Worm (Caenorhabditis elegans): ENCODE data around the gene nhr-130.

Gene nhr-130

DNA sequence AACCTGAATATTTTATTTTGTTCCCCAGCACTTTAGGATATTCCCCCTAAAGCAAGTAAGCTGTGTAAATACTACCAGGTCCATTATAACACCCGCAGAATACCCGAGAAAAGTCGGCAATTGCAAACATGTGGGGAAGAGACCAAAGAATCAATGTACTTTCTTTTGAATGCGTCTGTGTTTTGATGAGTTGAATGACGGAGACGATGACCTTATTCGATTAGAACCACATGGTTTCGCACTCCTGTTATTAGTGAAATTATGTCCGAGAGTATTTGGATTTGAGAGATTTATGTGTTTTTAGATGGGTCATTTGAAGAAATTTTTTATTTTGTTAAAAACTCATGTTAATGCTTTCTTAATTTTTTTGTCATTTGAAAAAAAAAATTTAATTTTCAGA lies 17.8 kb downstream of the nhr-130 start:
- TF ChIP-seq fkh-10 (GFP tag; optimal IDR thresholded peaks at IDR 0.05) = no peak
- no peak for TF ChIP-seq saeg-2 (GFP tag; IDR thresholded peaks at IDR 0.05)
- peak; percentile 23 for TF ChIP-seq duxl-1 (tag; optimal IDR thresholded peaks at IDR 0.05; ENCODE audit: poor library complexity)
- TF ChIP-seq mdl-1 (tag; optimal IDR thresholded peaks at IDR 0.05) = peak in 1 of 2 experiments; percentile 2
- TF ChIP-seq mxl-3 (GFP tag; optimal IDR thresholded peaks at IDR 0.05) = peak; percentile 3
- no peak for TF ChIP-seq pha-4 (GFP tag; IDR thresholded peaks at IDR 0.05)
- no peak for TF ChIP-seq pha-4 (tag; optimal IDR thresholded peaks at IDR 0.05)
- peak in 1 of 2 experiments; percentile 73 for TF ChIP-seq unc-62 (GFP tag; optimal IDR thresholded peaks at IDR 0.05 in 1 of 2)
- TF ChIP-seq unc-62 (tag; optimal IDR thresholded peaks at IDR 0.05) = no peak
- TF ChIP-seq cey-2 (tag; optimal IDR thresholded peaks at IDR 0.05; ENCODE audit: borderline replicate concordance, insufficient read depth) = no peak
- no peak for TF ChIP-seq D1046.2 (GFP tag; IDR thresholded peaks at IDR 0.05)
- TF ChIP-seq nhr-28 (tag; optimal IDR thresholded peaks at IDR 0.05) = peak; percentile 46
- peak; percentile 20 for TF ChIP-seq hlh-30 (tag; optimal IDR thresholded peaks at IDR 0.05; ENCODE audit: insufficient read depth)

DNA sequence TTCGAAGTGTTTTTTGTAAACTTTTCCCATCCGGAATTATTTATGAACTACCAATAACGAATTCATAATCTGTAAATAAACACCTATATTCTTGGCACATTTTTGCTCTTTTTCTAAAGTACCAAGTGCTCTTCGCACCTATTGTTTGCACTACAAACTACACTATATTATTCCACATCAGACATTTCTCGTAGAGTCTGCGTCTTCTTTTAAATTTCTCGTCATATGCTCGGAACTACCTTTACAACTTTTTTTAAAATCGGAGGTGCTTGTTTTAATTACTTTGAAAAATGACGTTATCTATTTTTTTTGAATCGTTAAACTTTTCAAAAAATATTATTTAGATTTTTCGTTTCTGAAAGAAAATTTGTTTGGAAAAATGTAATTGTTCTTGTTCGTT lies 18.3 kb downstream of the nhr-130 start, which contains the start of gene nhr-201:
TSS of gene nhr-201 (plus strand) at position 29 of the 400 bp plus-strand sequence.
- no peak for TF ChIP-seq nhr-77 (tag; optimal IDR thresholded peaks at IDR 0.05)
- TF ChIP-seq nhr-48 (tag; optimal IDR thresholded peaks at IDR 0.05) = peak; percentile 3
- no peak for TF ChIP-seq ztf-7 (tag; optimal IDR thresholded peaks at IDR 0.05)
- TF ChIP-seq daf-16 (GFP tag; optimal IDR thresholded peaks at IDR 0.05) = no peak
- peak; percentile 60 for TF ChIP-seq daf-16 (tag; optimal IDR thresholded peaks at IDR 0.05)
- peak; percentile 95 for TF ChIP-seq nhr-28 (tag; optimal IDR thresholded peaks at IDR 0.05)
- peak; percentile 59 for TF ChIP-seq hlh-30 (tag; optimal IDR thresholded peaks at IDR 0.05; ENCODE audit: insufficient read depth)
- TF ChIP-seq dmd-6 (GFP tag; IDR thresholded peaks at IDR 0.05) = peak; percentile 46; the same call in 1 of the 2 replicates
- peak; percentile 18 for TF ChIP-seq mep-1 (tag; optimal IDR thresholded peaks at IDR 0.05)
- no peak for TF ChIP-seq fkh-10 (GFP tag; optimal IDR thresholded peaks at IDR 0.05)
- TF ChIP-seq dpl-1 (GFP tag; optimal IDR thresholded peaks at IDR 0.05) = no peak
- TF ChIP-seq unc-62 (GFP tag; optimal IDR thresholded peaks at IDR 0.05 in 1 of 2) = no peak
- no peak for TF ChIP-seq unc-62 (tag; optimal IDR thresholded peaks at IDR 0.05)
- TF ChIP-seq arid-1 (GFP tag; conservative IDR thresholded peaks at IDR 0.05) = no peak
- peak in 1 of 2 experiments; percentile 25 for TF ChIP-seq lsy-2 (tag; optimal IDR thresholded peaks at IDR 0.05)
- TF ChIP-seq ces-1 (GFP tag; optimal IDR thresholded peaks at IDR 0.05) = no peak
- TF ChIP-seq T26A8.4 (GFP tag; IDR thresholded peaks at IDR 0.05) = no peak
- no peak for TF ChIP-seq nhr-6 (tag; optimal IDR thresholded peaks at IDR 0.05)
- peak; percentile 64 for TF ChIP-seq dve-1 (tag; optimal IDR thresholded peaks at IDR 0.05; ENCODE audit: insufficient read depth)

DNA sequence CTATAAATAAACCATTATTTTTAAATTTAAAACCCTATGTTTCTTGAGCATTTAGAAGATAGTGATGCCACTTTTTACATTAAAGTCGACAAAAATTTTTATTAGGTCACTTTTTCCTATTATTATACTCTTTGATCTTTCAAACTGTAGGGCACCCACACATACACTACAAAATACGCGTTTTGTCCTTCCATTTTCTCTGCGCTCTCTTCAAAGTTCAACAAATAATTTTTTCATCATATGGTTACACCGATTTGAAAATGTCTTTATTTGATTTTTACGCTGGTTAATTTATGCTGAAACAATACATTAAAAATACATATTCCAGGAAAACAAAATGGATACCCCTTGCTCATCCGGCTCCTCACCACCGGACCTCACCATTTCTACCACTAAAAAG lies 20.9 kb downstream of the nhr-130 start, which contains the start of gene nhr-202:
TSS of gene nhr-202 (plus strand) at position 326 of the 400 bp plus-strand sequence.
- TF ChIP-seq nhr-48 (tag; optimal IDR thresholded peaks at IDR 0.05) (peak; percentile 35), ztf-7 (tag; optimal IDR thresholded peaks at IDR 0.05) (peak; percentile 76), mdt-29 (GFP tag; IDR thresholded peaks at IDR 0.05) (no peak), nhr-28 (tag; optimal IDR thresholded peaks at IDR 0.05) (peak; percentile 100), dmd-6 (GFP tag; IDR thresholded peaks at IDR 0.05) (peak; percentile 75), hlh-30 (tag; optimal IDR thresholded peaks at IDR 0.05; ENCODE audit: insufficient read depth) (peak; percentile 12), hlh-11 (tag; optimal IDR thresholded peaks at IDR 0.05) (peak; percentile 47), lsy-2 (tag; optimal IDR thresholded peaks at IDR 0.05) (peak in 1 of 2 experiments; percentile 16), nhr-102 (tag; optimal IDR thresholded peaks at IDR 0.05) (peak; percentile 43), daf-16 (GFP tag; optimal IDR thresholded peaks at IDR 0.05) (no peak), daf-16 (tag; optimal IDR thresholded peaks at IDR 0.05) (peak; percentile 59), nhr-77 (tag; optimal IDR thresholded peaks at IDR 0.05) (peak; percentile 86), dve-1 (tag; optimal IDR thresholded peaks at IDR 0.05; ENCODE audit: insufficient read depth) (peak; percentile 58), nhr-41 (GFP tag; IDR thresholded peaks at IDR 0.05) (no peak), mxl-3 (GFP tag; optimal IDR thresholded peaks at IDR 0.05) (no peak), mep-1 (tag; optimal IDR thresholded peaks at IDR 0.05) (peak; percentile 32), ces-1 (GFP tag; optimal IDR thresholded peaks at IDR 0.05) (no peak), tag-97 (GFP tag; IDR thresholded peaks at IDR 0.05) (no peak), lin-38 (GFP tag; IDR thresholded peaks at IDR 0.05) (no peak), pqm-1 (tag; optimal IDR thresholded peaks at IDR 0.05) (peak; percentile 24), mes-2 (tag; optimal IDR thresholded peaks at IDR 0.05; ENCODE audit: poor library complexity, severe bottlenecking) (no peak)
